Fruit fly (Drosophila melanogaster): ENCODE data around the gene Fur1.

Fur1 gene

DNA sequence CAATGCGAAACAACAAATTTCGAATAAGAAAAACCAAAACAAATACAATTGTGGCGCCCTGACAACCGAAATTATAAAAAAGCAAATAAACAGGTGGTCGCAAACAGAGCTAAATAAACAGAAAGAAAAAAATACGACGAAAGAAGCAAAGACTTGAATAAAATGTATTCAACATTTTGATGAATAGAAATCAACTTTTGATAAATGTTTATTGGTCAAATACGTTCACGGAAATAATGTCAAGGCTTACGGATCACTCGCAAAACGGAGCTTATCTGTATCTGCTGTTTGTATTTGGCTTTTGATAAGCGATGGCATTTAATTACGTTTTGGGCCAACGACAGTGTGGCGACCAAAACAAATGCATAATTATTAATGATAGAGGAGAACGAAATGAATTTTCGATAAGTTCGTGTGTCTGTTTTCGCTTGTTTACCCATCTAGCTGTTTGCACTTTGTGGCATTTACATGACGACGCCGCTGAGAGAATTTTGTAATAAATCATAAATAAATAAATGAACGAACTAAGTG lies 19.6 kb downstream of the Fur1 start (continued):
- peak in 1 of 2 experiments; percentile 52 for TF ChIP-seq tll (GFP tag; optimal IDR thresholded peaks at IDR 0.05)
- TF ChIP-seq wek (GFP tag; optimal IDR thresholded peaks at IDR 0.05): peak; percentile 39
- no peak for TF ChIP-seq Sry-β (GFP tag; optimal IDR thresholded peaks at IDR 0.05)
- TF ChIP-seq dm (GFP tag; optimal IDR thresholded peaks at IDR 0.05): no peak
- no peak for TF ChIP-seq Xbp1 (GFP tag; optimal IDR thresholded peaks at IDR 0.05)
- TF ChIP-seq Atf-2 (GFP tag; optimal IDR thresholded peaks at IDR 0.05): no peak
- TF ChIP-seq CG18619 (GFP tag; optimal IDR thresholded peaks at IDR 0.05): peak; percentile 63
- TF ChIP-seq CG12071 (GFP tag; optimal IDR thresholded peaks at IDR 0.05): peak; percentile 46
- peak; percentile 19; the same call in 1 of the 3 replicates for TF ChIP-seq CG11695 (GFP tag; IDR thresholded peaks at IDR 0.05)
- no peak for TF ChIP-seq CG30403 (GFP tag; optimal IDR thresholded peaks at IDR 0.05)
- TF ChIP-seq Ada2b (GFP tag; IDR thresholded peaks at IDR 0.05): no peak
- peak; percentile 9 for TF ChIP-seq CG6854 (GFP tag; optimal IDR thresholded peaks at IDR 0.05)
- TF ChIP-seq Jarid2 (GFP tag; optimal IDR thresholded peaks at IDR 0.05): peak; percentile 1
- peak; percentile 26 for TF ChIP-seq CG18764 (GFP tag; optimal IDR thresholded peaks at IDR 0.05)
- peak; percentile 24 for TF ChIP-seq CG3838 (GFP tag; optimal IDR thresholded peaks at IDR 0.05)
- peak; percentile 16 for TF ChIP-seq bcd (GFP tag; optimal IDR thresholded peaks at IDR 0.05)
- TF ChIP-seq Ets65A (GFP tag): peak; percentile 16
- no peak for TF ChIP-seq Dip2 (GFP tag; IDR thresholded peaks at IDR 0.05)
- TF ChIP-seq Vsx1 (GFP tag; optimal IDR thresholded peaks at IDR 0.05): peak; percentile 67
- peak; percentile 25 for TF ChIP-seq YL-1 (GFP tag; optimal IDR thresholded peaks at IDR 0.05)
- no peak for TF ChIP-seq Dad (GFP tag; optimal IDR thresholded peaks at IDR 0.05)
- no peak for TF ChIP-seq pnt (GFP tag; optimal IDR thresholded peaks at IDR 0.05)
- peak; percentile 18 for TF ChIP-seq CG34376 (GFP tag; optimal IDR thresholded peaks at IDR 0.05)
- TF ChIP-seq Hr3 (GFP tag; optimal IDR thresholded peaks at IDR 0.05): peak; percentile 7
- TF ChIP-seq Hr39 (optimal IDR thresholded peaks at IDR 0.05): no peak
- TF ChIP-seq CG2199 (GFP tag; IDR thresholded peaks at IDR 0.05): no peak
- TF ChIP-seq Nf-YC (tag; optimal IDR thresholded peaks at IDR 0.05): peak; percentile 27
- TF ChIP-seq CG10147 (GFP tag; optimal IDR thresholded peaks at IDR 0.05): peak; percentile 69
- peak; percentile 28; the same call in 1 of the 2 replicates for TF ChIP-seq Atf6 (GFP tag; IDR thresholded peaks at IDR 0.05)
- TF ChIP-seq CTCF (GFP tag; optimal IDR thresholded peaks at IDR 0.05): peak; percentile 10
- no peak for TF ChIP-seq ttk (GFP tag; IDR thresholded peaks at IDR 0.05)
- no peak for TF ChIP-seq CG12769 (tag; optimal IDR thresholded peaks at IDR 0.05)
- TF ChIP-seq exex (tag; optimal IDR thresholded peaks at IDR 0.05): peak; percentile 57
- TF ChIP-seq CG14965 (GFP tag; optimal IDR thresholded peaks at IDR 0.05; ENCODE audit: borderline replicate concordance): peak; percentile 23
- no peak for TF ChIP-seq CG11696 (GFP tag; IDR thresholded peaks at IDR 0.05)
- TF ChIP-seq en (GFP tag; optimal IDR thresholded peaks at IDR 0.05): peak; percentile 10
- peak; percentile 19 for TF ChIP-seq CG2712 (tag; optimal IDR thresholded peaks at IDR 0.05)
- TF ChIP-seq CG9797 (GFP tag; optimal IDR thresholded peaks at IDR 0.05): no peak
- TF ChIP-seq CG13123 (GFP tag; optimal IDR thresholded peaks at IDR 0.05): peak; percentile 19
- TF ChIP-seq CG12219 (GFP tag; optimal IDR thresholded peaks at IDR 0.05): peak; percentile 46
- 0 out of 3 replicates have a peak, but pooled peaks have one; percentile 35 for TF ChIP-seq CG17361 (GFP tag; IDR thresholded peaks at IDR 0.05)
- peak; percentile 26 for TF ChIP-seq CG1529 (GFP tag; optimal IDR thresholded peaks at IDR 0.05)
- no peak; the same call in 2 of the 3 replicates for TF ChIP-seq B-H1 (GFP tag; IDR thresholded peaks at IDR 0.05)
- TF ChIP-seq CG10431 (GFP tag; optimal IDR thresholded peaks at IDR 0.05): peak; percentile 28
- TF ChIP-seq CG9727 (GFP tag; optimal IDR thresholded peaks at IDR 0.05): peak; percentile 74
- no peak for TF ChIP-seq sc (optimal IDR thresholded peaks at IDR 0.05)
- peak; percentile 46 for TF ChIP-seq sc (GFP tag; optimal IDR thresholded peaks at IDR 0.05)
- peak; percentile 13; the same call in 1 of the 2 replicates for TF ChIP-seq CG11085 (GFP tag; IDR thresholded peaks at IDR 0.05)
- TF ChIP-seq hth (optimal IDR thresholded peaks at IDR 0.05): no peak
- no peak for TF ChIP-seq CG6765 (GFP tag; optimal IDR thresholded peaks at IDR 0.05)
- peak; percentile 47 for TF ChIP-seq D19A (tag; optimal IDR thresholded peaks at IDR 0.05)
- TF ChIP-seq Rfx (GFP tag; IDR thresholded peaks at IDR 0.05): peak; percentile 39; the same call in 1 of the 2 replicates
